Fruit fly (Drosophila melanogaster) whole organism: ENCODE measurements around the gene CG32081.

Source experiments
- CG8478 ChIP-seq: fragments of >200 bp; optimal IDR thresholded peaks from 2 replicates; lab custom pipeline; 2018; ENCODE audit warnings: inconsistent platforms
- Dll ChIP-seq: fragments of >200 bp; optimal IDR thresholded peaks from 2 replicates; lab custom pipeline; 2017
- EcR ChIP-seq, 2 experiments: fragments of >200 bp; optimal IDR thresholded peaks; 2 replicates each; lab custom pipeline; 2017; ENCODE audit warnings: missing biosample characterization in 2 of 2, missing genetic modification characterization in 2 of 2, missing genetic modification reagents in 2 of 2
- pan ChIP-seq: fragments of >200 bp; optimal IDR thresholded peaks from 2 replicates; lab custom pipeline; 2017
- psq ChIP-seq: fragments of >200 bp; optimal IDR thresholded peaks from 2 replicates; lab custom pipeline; 2017
- usp ChIP-seq: fragments of >200 bp; optimal IDR thresholded peaks from 2 replicates; lab custom pipeline; 2017; ENCODE audit warnings: missing biosample characterization, missing genetic modification characterization, mixed read lengths

Gene CG32081

dm6 chr3L:11061200-11061599, 33.8 kb downstream of the CG32081 start, which contains the start of the genes CG6321 and Blos2:
TSS of gene CG6321 (minus strand) at chr3L:11061224.
TSS of gene Blos2 (plus strand) at chr3L:11061571.
- TF ChIP-seq usp (no peak), pan (lab: Kevin White, UChicago) (peak; percentile 87)

DNA sequence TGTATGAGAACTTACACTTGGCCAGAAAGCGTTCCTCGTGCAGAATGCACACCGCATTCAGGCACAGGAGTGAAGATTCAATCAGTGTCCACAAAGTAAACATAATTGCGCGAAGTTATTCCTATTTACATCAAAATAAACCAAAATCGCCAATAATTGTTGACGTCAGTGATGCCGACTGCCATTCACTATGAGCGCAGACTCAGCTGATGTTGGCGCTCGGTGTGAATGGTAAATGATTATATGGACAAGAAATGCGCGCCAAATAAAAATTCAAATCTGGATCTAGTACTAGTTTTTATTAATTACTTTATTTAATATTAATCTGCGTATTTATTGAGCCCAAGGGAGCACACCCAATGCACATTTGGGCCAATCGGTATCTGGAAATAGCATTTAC, 35.1 kb downstream of the CG32081 start, which contains the start of gene CG32069:
Gene CG32069, minus strand, starts transcription at position 174 of the 400 bp plus-strand sequence.
- no peak for TF ChIP-seq usp
- no peak for TF ChIP-seq pan (lab: Kevin White, UChicago)
- no peak for TF ChIP-seq EcR (GFP tag; optimal IDR thresholded peaks at IDR 0.05; lab: Kevin White, UChicago)
- TF ChIP-seq Dll (lab: Kevin White, UChicago), result no peak
- TF ChIP-seq CG8478 (lab: Kevin White, UChicago), result no peak
- TF ChIP-seq psq (lab: Kevin White, UChicago), result no peak

DNA sequence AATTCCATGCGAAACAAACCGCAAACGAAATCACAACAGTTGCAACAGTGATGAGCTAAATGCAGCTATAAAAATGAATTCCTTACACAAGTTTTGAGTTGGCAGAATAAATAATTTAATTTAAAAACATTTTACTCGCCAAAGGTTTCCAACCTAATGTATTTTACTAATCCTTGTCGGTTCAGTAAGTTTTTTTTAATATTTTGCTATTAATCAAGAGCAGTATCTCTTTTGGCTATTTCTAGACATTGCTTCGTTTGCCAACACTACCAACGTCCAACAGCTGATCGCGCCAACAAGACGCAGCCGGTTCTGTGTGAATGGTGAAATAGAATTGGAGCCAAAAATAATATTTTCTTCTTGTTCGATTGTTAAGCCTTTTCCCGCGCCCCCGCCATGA, 37.3 kb downstream of the CG32081 start, which contains the start of the genes CG32075, CG45101 and SuUR:
Gene CG32075, minus strand, starts transcription at position 253 of the 400 bp plus-strand sequence.
Gene CG45101, plus strand, starts transcription at position 303 of the 400 bp plus-strand sequence.
Gene SuUR, plus strand, starts transcription at position 303 of the 400 bp plus-strand sequence.
- no peak for TF ChIP-seq usp
- no peak for TF ChIP-seq CG8478 (lab: Kevin White, UChicago)
- no peak for TF ChIP-seq EcR (GFP tag; optimal IDR thresholded peaks at IDR 0.05; lab: Kevin White, UChicago)
- no peak for TF ChIP-seq Dll (lab: Kevin White, UChicago)
- TF ChIP-seq pan (lab: Kevin White, UChicago), result no peak
- no peak for TF ChIP-seq psq (lab: Kevin White, UChicago)

- TF ChIP-seq pan (lab: Kevin White, UChicago) (no peak), Dll (lab: Kevin White, UChicago) (no peak), psq (lab: Kevin White, UChicago) (no peak), EcR (GFP tag; optimal IDR thresholded peaks at IDR 0.05; lab: Kevin White, UChicago) (no peak), CG8478 (lab: Kevin White, UChicago) (no peak), usp (no peak)
These were observed 38.5 kb downstream of the CG32081 start for dm6 chr3L:11065850-11066249.

dm6 chr3L:11069764-11070163, 42.4 kb downstream of the CG32081 start, which contains the start of gene CG6310:
TSS of gene CG6310 (minus strand) at chr3L:11069864.
- no peak for TF ChIP-seq Dll (lab: Kevin White, UChicago)
- no peak for TF ChIP-seq usp
- no peak for TF ChIP-seq psq (lab: Kevin White, UChicago)
- TF ChIP-seq pan (lab: Kevin White, UChicago), result no peak
- TF ChIP-seq CG8478 (lab: Kevin White, UChicago), result no peak
- TF ChIP-seq EcR (GFP tag; optimal IDR thresholded peaks at IDR 0.05; lab: Kevin White, UChicago), result no peak

DNA sequence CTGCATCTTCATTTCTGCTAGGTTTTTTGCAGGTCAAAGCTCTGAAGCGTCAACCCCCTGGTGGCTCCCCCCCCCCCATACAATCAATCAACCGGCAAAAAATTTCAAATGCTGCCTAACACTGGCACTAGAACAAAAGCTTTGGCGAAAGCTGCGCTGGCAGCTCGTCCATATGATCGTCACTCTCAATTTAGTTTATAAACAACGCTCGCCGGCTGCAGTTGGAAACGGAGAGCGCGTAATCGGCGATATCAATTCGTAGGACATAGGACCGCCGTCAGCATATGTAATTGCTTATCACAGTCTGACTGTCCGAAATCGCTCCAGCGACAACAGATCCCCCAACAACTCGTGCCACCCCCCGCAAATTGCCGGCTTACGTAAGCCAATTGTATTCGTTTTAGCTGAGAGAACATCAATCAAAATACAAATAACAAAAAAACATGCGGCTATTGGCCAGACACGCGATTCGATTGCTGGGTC, 43.0 kb downstream of the CG32081 start, which contains the start of gene Mocs1:
Gene Mocs1, plus strand, starts transcription at position 155 of the 483 bp plus-strand sequence.
- TF ChIP-seq pan (lab: Kevin White, UChicago) (no peak), EcR (GFP tag; optimal IDR thresholded peaks at IDR 0.05; lab: Kevin White, UChicago) (no peak), psq (lab: Kevin White, UChicago) (no peak), Dll (lab: Kevin White, UChicago) (no peak), usp (no peak), CG8478 (lab: Kevin White, UChicago) (no peak)

dm6 chr3L:11071057-11071456, 43.7 kb downstream of the CG32081 start:
- TF ChIP-seq EcR (GFP tag; optimal IDR thresholded peaks at IDR 0.05; lab: Kevin White, UChicago) (no peak), pan (lab: Kevin White, UChicago) (no peak), CG8478 (lab: Kevin White, UChicago) (no peak), usp (no peak), psq (lab: Kevin White, UChicago) (no peak), Dll (lab: Kevin White, UChicago) (no peak)

DNA sequence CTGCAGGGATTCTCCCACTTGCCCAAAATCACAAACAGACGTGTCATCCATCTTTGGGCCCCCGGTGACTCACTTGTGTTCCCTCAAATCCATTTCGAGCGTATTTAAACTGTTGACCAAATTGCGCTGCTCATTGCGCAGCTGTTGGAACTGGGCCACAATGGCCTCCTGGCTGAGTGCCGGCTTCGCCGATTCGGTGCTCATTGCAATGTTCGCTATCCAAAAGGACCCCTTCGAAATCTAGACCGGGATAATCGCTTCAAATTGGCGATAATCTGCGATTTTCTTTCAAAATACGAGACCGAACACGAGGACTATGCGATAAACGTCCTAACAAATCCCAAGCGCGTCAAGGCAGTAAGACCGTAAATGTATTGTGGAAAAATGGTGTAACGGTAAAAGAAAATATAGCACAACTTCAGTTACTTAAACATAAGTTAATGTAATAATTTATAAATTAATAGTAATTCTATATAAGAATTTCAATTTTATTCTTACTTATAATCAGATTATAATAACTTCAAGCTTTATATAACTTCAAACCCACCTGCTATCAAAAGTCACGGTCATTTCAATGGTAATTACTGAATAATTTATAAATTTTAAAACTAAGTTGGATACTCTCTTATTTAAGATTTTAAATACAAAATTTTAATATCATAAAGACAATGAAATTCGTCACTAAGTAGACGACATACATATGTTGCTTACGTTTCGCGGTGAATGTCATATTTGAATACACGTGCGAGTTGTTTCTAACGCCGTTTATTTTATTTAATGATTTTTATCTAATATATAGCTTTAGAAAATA, 46.9 kb downstream of the CG32081 start, which contains the start of the genes Pfdn2 and Noc1:
Gene Pfdn2, minus strand, starts transcription at position 346 of the 811 bp plus-strand sequence.
Gene Noc1, plus strand, starts transcription at position 727 of the 811 bp plus-strand sequence.
- no peak for TF ChIP-seq usp
- no peak for TF ChIP-seq CG8478 (lab: Kevin White, UChicago)
- no peak for TF ChIP-seq psq (lab: Kevin White, UChicago)
